Worm (Caenorhabditis elegans) whole organism, late embryonic: ENCODE measurements around the gene W06E11.1.
"Not testable (repeated sequence)": the region's sequence is repeated elsewhere in the genome, so short reads cannot be mapped to it uniquely, and the experiment has no call there.

Experiments
- K02D7.2 ChIP-seq: sonication (generic microtip); optimal IDR thresholded peaks from 2 replicates; lab custom pipeline; 2017; ENCODE audit warnings: mild to moderate bottlenecking, missing genetic modification characterization, missing compliant biosample characterization
- Y22D7AL.16 ChIP-seq: sonication (generic microtip); optimal IDR thresholded peaks from 2 replicates; lab custom pipeline; 2016; ENCODE audit warnings: missing genetic modification characterization, missing compliant biosample characterization
- ahr-1 ChIP-seq: sonication (generic microtip); optimal IDR thresholded peaks from 2 replicates; lab custom pipeline; 2016; ENCODE audit warnings: missing genetic modification characterization, missing compliant biosample characterization
- ceh-14 ChIP-seq: sonication (generic microtip); optimal IDR thresholded peaks from 2 replicates; lab custom pipeline; 2016; ENCODE audit warnings: missing genotype, missing genetic modification characterization, missing compliant biosample characterization
- ceh-31 ChIP-seq: sonication (generic microtip); optimal IDR thresholded peaks from 2 replicates; lab custom pipeline; 2016; ENCODE audit warnings: missing genetic modification characterization, missing compliant biosample characterization
- ceh-34 ChIP-seq: sonication (generic microtip); optimal IDR thresholded peaks from 2 replicates; lab custom pipeline; 2016; ENCODE audit warnings: mild to moderate bottlenecking, missing genetic modification characterization, missing compliant biosample characterization
- ceh-45 ChIP-seq: fragments of 200-800 bp; sonication (Bioruptor generic); IDR thresholded peaks from 2 replicates; pipeline ENCODE4 v1.3.6; 2022; ENCODE audit warnings: missing genetic modification reagents, missing genetic modification characterization, missing compliant biosample characterization
- ceh-48 ChIP-seq: sonication (generic microtip); optimal IDR thresholded peaks from 2 replicates; lab custom pipeline; 2016; ENCODE audit warnings: missing genetic modification characterization, inconsistent platforms, missing compliant biosample characterization
- elt-2 ChIP-seq: sonication (generic microtip); optimal IDR thresholded peaks from 2 replicates; lab custom pipeline; 2016; ENCODE audit warnings: missing genetic modification reagents, missing genetic modification characterization, missing compliant biosample characterization
- eyg-1 ChIP-seq: sonication (generic microtip); optimal IDR thresholded peaks from 2 replicates; lab custom pipeline; 2016; ENCODE audit warnings: missing genotype, missing genetic modification characterization, missing compliant biosample characterization
- fkh-6 ChIP-seq: sonication (generic microtip); optimal IDR thresholded peaks from 2 replicates; lab custom pipeline; 2016; ENCODE audit warnings: missing genetic modification characterization, missing compliant biosample characterization
- hlh-30 ChIP-seq: sonication (generic microtip); optimal IDR thresholded peaks from 2 replicates; lab custom pipeline; 2017; ENCODE audit warnings: antibody characterized with exemption, missing genetic modification characterization, missing compliant biosample characterization; ENCODE audit not compliant: insufficient read depth
- hlh-6 ChIP-seq: sonication (generic microtip); optimal IDR thresholded peaks from 2 replicates; lab custom pipeline; 2016; ENCODE audit warnings: missing genotype, missing genetic modification characterization, missing compliant biosample characterization
- hlh-8 ChIP-seq: sonication (generic microtip); optimal IDR thresholded peaks from 2 replicates; lab custom pipeline; 2016; ENCODE audit warnings: missing genotype, missing genetic modification characterization, missing compliant biosample characterization
- madf-2 ChIP-seq: sonication (generic microtip); optimal IDR thresholded peaks from 2 replicates; lab custom pipeline; 2017; ENCODE audit warnings: missing genetic modification characterization, missing compliant biosample characterization
- mec-3 ChIP-seq: sonication (generic microtip); optimal IDR thresholded peaks from 2 replicates; lab custom pipeline; 2016; ENCODE audit warnings: borderline replicate concordance, missing genetic modification characterization, missing compliant biosample characterization
- nhr-11 ChIP-seq: fragments of 150-350 bp; optimal IDR thresholded peaks from 2 replicates; lab custom pipeline; 2014; ENCODE audit warnings: missing biosample characterization, missing genetic modification characterization
- pag-3 ChIP-seq: sonication (generic microtip); optimal IDR thresholded peaks from 2 replicates; lab custom pipeline; 2016; ENCODE audit warnings: missing compliant biosample characterization, missing genetic modification characterization, borderline replicate concordance
- pha-2 ChIP-seq: sonication (generic microtip); optimal IDR thresholded peaks from 2 replicates; lab custom pipeline; 2017; ENCODE audit warnings: mild to moderate bottlenecking, missing genetic modification characterization, missing compliant biosample characterization
- sdc-2 ChIP-seq: sonication (generic microtip); optimal IDR thresholded peaks from 2 replicates; lab custom pipeline; 2016; ENCODE audit warnings: missing genotype, missing genetic modification characterization, missing compliant biosample characterization
- tbx-2 ChIP-seq: sonication (generic microtip); optimal IDR thresholded peaks from 2 replicates; lab custom pipeline; 2016; ENCODE audit warnings: missing genetic modification characterization, missing compliant biosample characterization
- tbx-7 ChIP-seq: sonication (generic microtip); optimal IDR thresholded peaks from 2 replicates; lab custom pipeline; 2016; ENCODE audit warnings: missing genotype, missing genetic modification characterization, missing compliant biosample characterization
- ttx-3 ChIP-seq: sonication (generic microtip); optimal IDR thresholded peaks from 2 replicates; lab custom pipeline; 2016; ENCODE audit warnings: missing genetic modification reagents, missing genetic modification characterization, missing compliant biosample characterization
- unc-55 ChIP-seq: sonication (generic microtip); optimal IDR thresholded peaks from 2 replicates; lab custom pipeline; 2017; ENCODE audit warnings: missing biosample characterization, missing genetic modification reagents, missing genetic modification characterization
- zip-5 ChIP-seq: sonication (generic microtip); optimal IDR thresholded peaks from 2 replicates; lab custom pipeline; 2016; ENCODE audit warnings: missing genetic modification characterization, missing compliant biosample characterization

The W06E11.1 gene

ce11 chrIII:688083-688482 is 46.2 kb downstream of the W06E11.1 start:
- TF ChIP-seq tbx-7 (tag; lab: Kevin White, UChicago) (no peak), sdc-2 (no peak), ceh-14 (tag; lab: Kevin White, UChicago) (no peak), eyg-1 (tag; lab: Kevin White, UChicago) (no peak), unc-55 (GFP tag; lab: Kevin White, UChicago) (no peak), tbx-2 (no peak), madf-2 (tag; lab: Kevin White, UChicago) (no peak), zip-5 (tag; lab: Kevin White, UChicago) (no peak), elt-2 (tag; lab: Kevin White, UChicago) (no peak), K02D7.2 (tag; lab: Kevin White, UChicago) (no peak), Y22D7AL.16 (no peak), ceh-48 (no peak), fkh-6 (no peak), nhr-11 (no peak)

DNA sequence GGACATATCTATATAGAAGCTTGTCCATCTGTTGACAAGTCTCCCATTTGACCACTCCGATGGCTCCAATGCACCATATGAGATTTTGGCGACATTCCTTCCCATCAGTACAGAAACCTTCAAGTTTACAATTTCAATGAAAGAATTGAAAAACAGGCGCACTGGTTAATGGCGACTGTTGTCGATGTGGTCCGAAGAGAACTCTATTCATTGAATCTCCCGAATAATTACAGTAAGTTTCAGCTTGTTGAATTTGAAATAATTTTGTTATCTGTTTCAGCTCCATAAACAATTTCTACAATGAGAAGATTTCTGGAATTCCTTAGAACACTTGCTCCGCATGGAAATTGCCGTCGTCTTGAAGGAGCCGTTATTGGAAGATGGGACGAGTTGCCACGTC is 47.0 kb downstream of the W06E11.1 start, which contains the start of gene elf-1:
Gene elf-1, plus strand, starts transcription at position 301 of the 400 bp plus-strand sequence.
- TF ChIP-seq ceh-31, ahr-1, pha-2 (tag; lab: Kevin White, UChicago): not testable (repeated sequence)

- TF ChIP-seq mec-3 (tag; lab: Kevin White, UChicago), result no peak
- TF ChIP-seq hlh-8 (tag; lab: Kevin White, UChicago), result no peak
- no peak for TF ChIP-seq hlh-6 (tag; lab: Kevin White, UChicago)
- TF ChIP-seq ttx-3, result no peak
- no peak for TF ChIP-seq ceh-45 (GFP tag; lab: Robert Waterston, UW)
- no peak for TF ChIP-seq ceh-34
- TF ChIP-seq pag-3 (tag; lab: Kevin White, UChicago), result no peak
- TF ChIP-seq hlh-30 (tag; lab: Kevin White, UChicago), result no peak
These were observed 50.1 kb downstream of the W06E11.1 start, which contains the start of gene W02B3.7 for ce11 chrIII:691933-692332. Gene W02B3.7, minus strand, starts transcription at chrIII:692033.
